Worm (Caenorhabditis elegans): ENCODE results near the gene F19G12.8.

Gene F19G12.8

DNA sequence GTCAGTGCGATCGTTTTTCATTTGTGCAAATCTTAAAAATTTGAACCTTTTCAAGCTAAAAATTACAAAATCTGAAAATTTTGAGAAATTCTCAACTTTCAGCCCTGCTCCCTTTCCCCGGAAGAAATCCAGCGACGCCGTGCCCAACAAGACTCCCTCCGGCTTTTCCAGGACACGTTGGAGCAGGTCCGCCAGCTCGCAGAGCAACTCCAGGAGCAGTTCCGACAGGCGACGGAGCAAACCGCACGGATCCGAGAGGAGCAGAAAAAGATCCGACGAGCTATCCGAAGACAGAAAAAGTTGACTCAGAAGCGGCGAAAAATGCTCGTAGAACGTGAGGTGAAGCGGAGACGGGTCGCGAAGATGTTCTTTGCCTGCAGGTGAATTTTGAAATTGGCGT lies 34.1 kb downstream of the F19G12.8 start:
- no peak for TF ChIP-seq zip-8 (tag; optimal IDR thresholded peaks at IDR 0.05)
- TF ChIP-seq lin-32 (GFP tag; optimal IDR thresholded peaks at IDR 0.05), result no peak
- TF ChIP-seq hlh-1 (tag; optimal IDR thresholded peaks at IDR 0.05), result no peak
- TF ChIP-seq tbx-8 (GFP tag; optimal IDR thresholded peaks at IDR 0.05), result no peak
- TF ChIP-seq flh-1 (GFP tag; optimal IDR thresholded peaks at IDR 0.05), result no peak
- no peak for TF ChIP-seq M03D4.4 (tag; optimal IDR thresholded peaks at IDR 0.05)
- TF ChIP-seq sem-2 (GFP tag; optimal IDR thresholded peaks at IDR 0.05), result no peak
- TF ChIP-seq elt-3 (tag; optimal IDR thresholded peaks at IDR 0.05), result no peak

DNA sequence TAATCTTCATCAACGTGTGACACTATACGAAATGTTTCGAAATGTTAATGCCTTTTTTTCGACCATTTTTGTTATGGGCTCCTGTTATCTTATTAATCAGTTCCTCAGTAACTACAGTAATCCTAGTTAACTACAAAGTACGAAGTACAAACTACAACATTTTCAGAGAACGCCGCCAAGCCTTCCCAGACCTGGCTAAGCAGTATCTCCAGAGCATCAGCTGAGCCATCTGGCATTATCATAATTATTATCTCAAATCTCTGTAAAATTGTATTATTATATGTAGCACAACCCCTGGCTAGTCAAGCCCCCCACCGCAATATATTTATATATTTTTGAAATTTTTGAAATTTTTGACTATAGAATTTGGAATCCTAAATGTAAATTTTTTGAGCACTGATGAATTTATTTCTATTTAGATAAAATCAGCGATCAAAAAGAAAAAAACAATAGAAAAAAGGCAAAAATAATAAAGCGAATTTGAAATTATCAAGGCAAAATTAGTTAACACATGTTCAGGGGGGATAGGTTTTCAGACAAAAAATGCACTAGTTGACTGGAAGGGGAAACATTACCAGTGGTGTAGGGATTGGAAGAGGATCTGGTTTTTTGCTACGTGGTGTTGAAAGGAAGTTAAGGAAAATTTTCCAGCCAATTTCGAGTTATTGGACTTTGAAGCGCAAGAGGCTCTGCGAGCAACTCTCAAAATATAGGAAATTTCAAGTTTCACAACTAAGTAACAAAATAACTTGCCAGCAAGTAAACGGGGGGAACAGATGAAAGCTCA lies 34.9 kb downstream of the F19G12.8 start:
- TF ChIP-seq ztf-11 (tag; optimal IDR thresholded peaks at IDR 0.05), result no peak
- TF ChIP-seq mep-1 (tag; optimal IDR thresholded peaks at IDR 0.05), result no peak
- TF ChIP-seq lsy-2 (tag; optimal IDR thresholded peaks at IDR 0.05), result no peak
- no peak for TF ChIP-seq ces-1 (GFP tag; optimal IDR thresholded peaks at IDR 0.05)
- no peak for TF ChIP-seq ceh-43 (GFP tag; optimal IDR thresholded peaks at IDR 0.05)
- TF ChIP-seq zip-8 (tag; optimal IDR thresholded peaks at IDR 0.05), result no peak
- TF ChIP-seq mls-2 (tag; optimal IDR thresholded peaks at IDR 0.05), result no peak
- no peak for TF ChIP-seq tbx-8 (GFP tag; optimal IDR thresholded peaks at IDR 0.05)
- TF ChIP-seq unc-39 (tag; optimal IDR thresholded peaks at IDR 0.05), result no peak
- TF ChIP-seq ceh-39 (tag; optimal IDR thresholded peaks at IDR 0.05), result no peak
- no peak for TF ChIP-seq mab-5 (tag; optimal IDR thresholded peaks at IDR 0.05)
- TF ChIP-seq snpc-4 (tag; optimal IDR thresholded peaks at IDR 0.05), result no peak
- no peak for TF ChIP-seq nhr-12 (tag; optimal IDR thresholded peaks at IDR 0.05)
- TF ChIP-seq ham-2 (GFP tag; optimal IDR thresholded peaks at IDR 0.05), result no peak
- TF ChIP-seq hlh-1 (tag; optimal IDR thresholded peaks at IDR 0.05), result no peak
- no peak for TF ChIP-seq elt-3 (tag; optimal IDR thresholded peaks at IDR 0.05)
- no peak for TF ChIP-seq unc-62 (GFP tag; optimal IDR thresholded peaks at IDR 0.05)
- no peak for TF ChIP-seq bed-3 (GFP tag; optimal IDR thresholded peaks at IDR 0.05)

DNA sequence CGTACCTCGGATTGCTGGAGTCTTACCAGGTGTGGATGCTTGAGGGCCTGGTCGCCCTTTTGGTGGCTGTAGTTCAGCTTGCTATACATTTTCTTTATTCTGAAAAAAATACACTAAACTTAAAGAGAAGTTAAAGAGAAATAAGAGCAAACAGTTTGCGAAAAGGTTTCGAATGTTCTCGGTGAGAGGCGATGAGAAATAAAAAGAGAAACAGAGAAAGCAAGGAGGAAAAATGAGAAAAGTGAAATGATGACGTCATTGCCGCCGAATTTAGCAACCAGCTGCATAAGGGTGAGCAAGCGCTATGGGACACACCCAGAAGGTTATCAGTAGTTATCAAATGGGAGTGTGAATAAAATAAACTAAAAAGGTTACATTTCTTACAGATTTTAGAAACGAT lies 36.6 kb downstream of the F19G12.8 start, which contains the start of gene cebp-1:
Gene cebp-1, minus strand, starts transcription at position 99 of the 400 bp plus-strand sequence.
- TF ChIP-seq ceh-83 (GFP tag; optimal IDR thresholded peaks at IDR 0.05) (no peak), mab-5 (tag; optimal IDR thresholded peaks at IDR 0.05) (no peak), mls-2 (tag; optimal IDR thresholded peaks at IDR 0.05) (no peak)

DNA sequence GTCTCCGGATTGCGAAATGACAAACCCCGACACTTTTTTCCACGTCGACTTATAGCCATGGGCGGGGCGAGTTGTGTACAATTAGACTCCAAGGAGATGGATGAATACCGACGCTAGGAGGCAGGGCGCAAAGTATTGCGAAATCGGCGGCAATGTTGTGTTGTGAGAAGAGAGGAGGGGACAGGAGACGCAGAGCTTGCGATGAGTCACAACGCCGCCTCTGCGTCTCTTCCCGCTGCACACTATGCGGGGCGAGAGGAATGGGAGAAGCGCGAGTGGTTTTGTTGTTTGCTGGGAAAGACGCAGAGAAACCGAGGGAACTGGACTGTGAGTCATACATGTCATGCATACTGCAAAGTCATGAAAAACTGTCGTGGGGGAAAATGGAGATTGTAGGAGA lies 37.3 kb downstream of the F19G12.8 start:
- TF ChIP-seq mab-5 (tag; optimal IDR thresholded peaks at IDR 0.05) (no peak), nhr-28 (tag; optimal IDR thresholded peaks at IDR 0.05) (no peak), flh-1 (GFP tag; optimal IDR thresholded peaks at IDR 0.05) (no peak), ces-1 (GFP tag; optimal IDR thresholded peaks at IDR 0.05) (peak; percentile 52), pha-4 (tag; optimal IDR thresholded peaks at IDR 0.05) (peak; percentile 79), mep-1 (tag; optimal IDR thresholded peaks at IDR 0.05) (peak; percentile 30), lin-32 (GFP tag; optimal IDR thresholded peaks at IDR 0.05) (no peak), nhr-76 (tag; optimal IDR thresholded peaks at IDR 0.05) (no peak), ceh-39 (tag; optimal IDR thresholded peaks at IDR 0.05) (no peak), ceh-83 (GFP tag; optimal IDR thresholded peaks at IDR 0.05) (no peak), nhr-237 (tag; optimal IDR thresholded peaks at IDR 0.05) (peak; percentile 84), mls-2 (tag; optimal IDR thresholded peaks at IDR 0.05) (peak; percentile 40), ham-2 (GFP tag; optimal IDR thresholded peaks at IDR 0.05) (peak; percentile 81), sptf-1 (tag; optimal IDR thresholded peaks at IDR 0.05) (peak; percentile 51), sem-2 (GFP tag; optimal IDR thresholded peaks at IDR 0.05) (no peak), unc-120 (tag; optimal IDR thresholded peaks at IDR 0.05; ENCODE audit: poor library complexity, severe bottlenecking) (peak; percentile 31), nhr-12 (tag; optimal IDR thresholded peaks at IDR 0.05) (no peak), nhr-2 (tag; optimal IDR thresholded peaks at IDR 0.05) (no peak), ztf-11 (tag; optimal IDR thresholded peaks at IDR 0.05) (peak; percentile 24), cnd-1 (tag; optimal IDR thresholded peaks at IDR 0.05) (no peak), tbx-8 (GFP tag; optimal IDR thresholded peaks at IDR 0.05) (no peak), elt-3 (tag; optimal IDR thresholded peaks at IDR 0.05) (peak; percentile 79), unc-39 (tag; optimal IDR thresholded peaks at IDR 0.05) (no peak), elt-1 (tag; optimal IDR thresholded peaks at IDR 0.05; ENCODE audit: borderline replicate concordance, insufficient read depth) (no peak), lin-13 (tag; optimal IDR thresholded peaks at IDR 0.05) (no peak), drap-1 (GFP tag; optimal IDR thresholded peaks at IDR 0.05) (peak; percentile 69), ceh-43 (GFP tag; optimal IDR thresholded peaks at IDR 0.05) (no peak), snpc-4 (tag; optimal IDR thresholded peaks at IDR 0.05) (no peak), bed-3 (GFP tag; optimal IDR thresholded peaks at IDR 0.05) (no peak), blmp-1 (tag; optimal IDR thresholded peaks at IDR 0.05) (no peak), zip-8 (tag; optimal IDR thresholded peaks at IDR 0.05) (no peak), unc-62 (GFP tag; optimal IDR thresholded peaks at IDR 0.05) (peak; percentile 79), lsy-2 (tag; optimal IDR thresholded peaks at IDR 0.05) (peak; percentile 56), M03D4.4 (tag; optimal IDR thresholded peaks at IDR 0.05) (peak; percentile 66), hlh-1 (tag; optimal IDR thresholded peaks at IDR 0.05) (peak; percentile 58)

All from whole organism, mixed stage, embryonic.